Worm (Caenorhabditis elegans): ENCODE results near the gene C07B5.3.

ce11 chrX:9529360-9529759 is 6.3 kb upstream of the C07B5.3 start, which contains the start of gene C07B5.4:
- TF ChIP-seq cog-1 (tag; optimal IDR thresholded peaks at IDR 0.05) (no peak), klf-2 (GFP tag; conservative IDR thresholded peaks at IDR 0.05) (no peak), tab-1 (GFP tag; IDR thresholded peaks at IDR 0.05) (no peak), flt-1 (GFP tag; IDR thresholded peaks at IDR 0.05) (no peak), med-1 (GFP tag; optimal IDR thresholded peaks at IDR 0.05; ENCODE audit: insufficient read depth) (no peak), ztf-23 (GFP tag; IDR thresholded peaks at IDR 0.05) (no peak), ref-1 (GFP tag; conservative IDR thresholded peaks at IDR 0.05) (no peak)
